Worm (Caenorhabditis elegans): ENCODE data around the gene C28H8.5.

- TF ChIP-seq pqm-1 (tag; optimal IDR thresholded peaks at IDR 0.05) (no peak), ztf-4 (tag; optimal IDR thresholded peaks at IDR 0.05) (no peak), egl-27 (tag; optimal IDR thresholded peaks at IDR 0.05) (no peak), tlp-1 (tag; optimal IDR thresholded peaks at IDR 0.05) (no peak), unc-86 (tag; optimal IDR thresholded peaks at IDR 0.05) (no peak), unc-62 (GFP tag; optimal IDR thresholded peaks at IDR 0.05) (no peak), snpc-4 (tag; optimal IDR thresholded peaks at IDR 0.05) (no peak)
These were observed 47.8 kb upstream of the C28H8.5 start for ce11 chrIII:5836261-5836660.

Data from whole organism, L1 larva.